Worm (Caenorhabditis elegans) whole organism, L4/young adult: ENCODE data around the gene F23A7.3.

ENCODE experiments used
- W03F9.2 ChIP-seq: fragments of 150-350 bp; optimal IDR thresholded peaks from 2 replicates; lab custom pipeline; 2014; ENCODE audit warnings: missing biosample characterization, missing genetic modification characterization
- dao-5 ChIP-seq: sonication (generic microtip); optimal IDR thresholded peaks from 2 replicates; lab custom pipeline; 2016; ENCODE audit warnings: missing genotype, missing genetic modification characterization, moderate library complexity, missing compliant biosample characterization
- him-1 ChIP-seq: sonication (generic microtip); optimal IDR thresholded peaks from 2 replicates; lab custom pipeline; 2016; ENCODE audit warnings: missing genotype, missing genetic modification reagents, missing genetic modification characterization, missing compliant biosample characterization

DNA sequence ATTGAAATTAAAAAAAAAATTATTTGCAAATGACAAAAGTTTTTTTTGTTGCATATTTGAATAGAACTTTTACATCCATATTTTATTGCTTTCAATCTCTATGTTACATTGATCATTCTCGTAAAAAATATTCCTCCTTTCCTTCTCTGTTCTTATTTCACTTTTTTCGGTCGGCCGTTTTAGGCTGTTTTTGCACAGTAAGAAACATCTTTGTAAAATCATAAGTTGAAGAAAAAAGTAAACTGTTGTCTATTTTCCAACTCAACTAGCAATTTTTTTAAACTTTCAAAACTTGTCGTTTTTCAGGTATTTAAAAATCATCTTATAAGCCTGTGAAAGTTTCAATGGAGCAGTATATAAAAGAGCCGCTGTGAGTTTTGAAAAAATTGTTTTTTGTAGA, 8.8 kb downstream of the F23A7.3 start, which contains the start of gene F23A7.5:
- TF ChIP-seq W03F9.2 (tag; lab: Kevin White, UChicago) = no peak
- TF ChIP-seq him-1 (tag; lab: Kevin White, UChicago) = no peak
- no peak for TF ChIP-seq dao-5 (tag; lab: Kevin White, UChicago)
